Fruit fly (Drosophila melanogaster) Kc167 (cell line): ENCODE data around the gene pelo.

Experiments used
- Myc ChIP-seq: fragments of >200 bp; optimal IDR thresholded peaks from 2 replicates; lab custom pipeline; 2017; ENCODE audit warnings: missing external identifiers
- Sin3A ChIP-seq: fragments of >200 bp; optimal IDR thresholded peaks from 2 replicates; lab custom pipeline; 2018; ENCODE audit warnings: missing external identifiers
- h ChIP-seq: fragments of >200 bp; optimal IDR thresholded peaks from 3 replicates; lab custom pipeline; 2018; ENCODE audit warnings: missing external identifiers
- insv ChIP-seq: fragments of >200 bp; optimal IDR thresholded peaks from 3 replicates; lab custom pipeline; 2018; ENCODE audit warnings: missing external identifiers
- psq ChIP-seq: fragments of >200 bp; optimal IDR thresholded peaks from 2 replicates; lab custom pipeline; 2017; ENCODE audit warnings: missing external identifiers
- ttk ChIP-seq: sonication (Bioruptor generic); optimal IDR thresholded peaks from 2 replicates; lab custom pipeline; 2017; ENCODE audit warnings: missing external identifiers

pelo gene

dm6 chr2L:9700454-9700853, at the start of gene pelo:
Gene pelo, plus strand, starts transcription at chr2L:9700810.
- TF ChIP-seq psq (lab: Kevin White, UChicago) (no peak), insv (lab: Kevin White, UChicago) (no peak), Myc (lab: Kevin White, UChicago) (no peak), ttk (lab: Kevin White, UChicago) (no peak)

- TF ChIP-seq psq (lab: Kevin White, UChicago) = no peak
- no peak for TF ChIP-seq insv (lab: Kevin White, UChicago)
- no peak for TF ChIP-seq ttk (lab: Kevin White, UChicago)
- TF ChIP-seq Sin3A (lab: Kevin White, UChicago) = no peak
- TF ChIP-seq Myc (lab: Kevin White, UChicago) = no peak
- TF ChIP-seq h = no peak
Observed at dm6 chr2L:9656300-9656699, 44.3 kb upstream of the pelo start, which contains the start of gene CG33299. Gene CG33299, plus strand, starts transcription at chr2L:9656600.

dm6 chr2L:9657269-9658191, 43.1 kb upstream of the pelo start:
- TF ChIP-seq Myc (lab: Kevin White, UChicago) (no peak), psq (lab: Kevin White, UChicago) (no peak), ttk (lab: Kevin White, UChicago) (no peak), Sin3A (lab: Kevin White, UChicago) (no peak), h (no peak), insv (lab: Kevin White, UChicago) (no peak)

dm6 chr2L:9660516-9660920, 40.1 kb upstream of the pelo start:
- TF ChIP-seq insv (lab: Kevin White, UChicago) (no peak), Myc (lab: Kevin White, UChicago) (no peak), h (no peak), psq (lab: Kevin White, UChicago) (no peak), Sin3A (lab: Kevin White, UChicago) (no peak), ttk (lab: Kevin White, UChicago) (no peak)

dm6 chr2L:9662977-9663376, 37.6 kb upstream of the pelo start:
- TF ChIP-seq ttk (lab: Kevin White, UChicago) = no peak
- no peak for TF ChIP-seq insv (lab: Kevin White, UChicago)
- no peak for TF ChIP-seq h
- TF ChIP-seq psq (lab: Kevin White, UChicago) = no peak
- TF ChIP-seq Myc (lab: Kevin White, UChicago) = no peak
- TF ChIP-seq Sin3A (lab: Kevin White, UChicago) = no peak

- TF ChIP-seq psq (lab: Kevin White, UChicago) = no peak
- TF ChIP-seq ttk (lab: Kevin White, UChicago) = no peak
- no peak for TF ChIP-seq Myc (lab: Kevin White, UChicago)
- no peak for TF ChIP-seq insv (lab: Kevin White, UChicago)
- no peak for TF ChIP-seq Sin3A (lab: Kevin White, UChicago)
- no peak for TF ChIP-seq h
Observed at dm6 chr2L:9669354-9669753, 31.3 kb upstream of the pelo start.

- no peak for TF ChIP-seq Sin3A (lab: Kevin White, UChicago)
- no peak for TF ChIP-seq insv (lab: Kevin White, UChicago)
- TF ChIP-seq h = no peak
- TF ChIP-seq Myc (lab: Kevin White, UChicago) = no peak
- TF ChIP-seq ttk (lab: Kevin White, UChicago) = no peak
- no peak for TF ChIP-seq psq (lab: Kevin White, UChicago)
Observed at dm6 chr2L:9670909-9671422, 29.6 kb upstream of the pelo start.

- TF ChIP-seq ttk (lab: Kevin White, UChicago) = no peak
- no peak for TF ChIP-seq psq (lab: Kevin White, UChicago)
- TF ChIP-seq h = no peak
- TF ChIP-seq Myc (lab: Kevin White, UChicago) = no peak
- TF ChIP-seq Sin3A (lab: Kevin White, UChicago) = no peak
- no peak for TF ChIP-seq insv (lab: Kevin White, UChicago)
Observed at dm6 chr2L:9672246-9672645, 28.4 kb upstream of the pelo start.

- TF ChIP-seq ttk (lab: Kevin White, UChicago) = no peak
- no peak for TF ChIP-seq h
- no peak for TF ChIP-seq psq (lab: Kevin White, UChicago)
- TF ChIP-seq Sin3A (lab: Kevin White, UChicago) = no peak
- TF ChIP-seq insv (lab: Kevin White, UChicago) = no peak
- TF ChIP-seq Myc (lab: Kevin White, UChicago) = no peak
Observed at dm6 chr2L:9673235-9673634, 27.4 kb upstream of the pelo start.

dm6 chr2L:9677101-9677500, 23.5 kb upstream of the pelo start:
- TF ChIP-seq insv (lab: Kevin White, UChicago) (no peak), h (no peak), psq (lab: Kevin White, UChicago) (no peak), Sin3A (lab: Kevin White, UChicago) (no peak), ttk (lab: Kevin White, UChicago) (no peak), Myc (lab: Kevin White, UChicago) (no peak)

- TF ChIP-seq insv (lab: Kevin White, UChicago) = no peak
- TF ChIP-seq h = no peak
Observed at dm6 chr2L:9679789-9680188, 20.8 kb upstream of the pelo start.

dm6 chr2L:9684108-9684507, 16.5 kb upstream of the pelo start:
- no peak for TF ChIP-seq insv (lab: Kevin White, UChicago)
- TF ChIP-seq psq (lab: Kevin White, UChicago) = no peak
- no peak for TF ChIP-seq ttk (lab: Kevin White, UChicago)
- no peak for TF ChIP-seq h
- TF ChIP-seq Sin3A (lab: Kevin White, UChicago) = no peak
- TF ChIP-seq Myc (lab: Kevin White, UChicago) = no peak
